Worm (Caenorhabditis elegans): ENCODE measurements around the gene gly-1.

Gene gly-1

ce11 chrII:10895959-10896358 lies 6.0 kb downstream of the gly-1 start:
- peak; percentile 85 for TF ChIP-seq nfya-1 (tag; optimal IDR thresholded peaks at IDR 0.05)
- TF ChIP-seq ceh-30 (tag; optimal IDR thresholded peaks at IDR 0.05) = no peak

- TF ChIP-seq unc-3 (GFP tag; conservative IDR thresholded peaks at IDR 0.05) (no peak), unc-3 (tag; optimal IDR thresholded peaks at IDR 0.05) (no peak), eyg-1 (tag; optimal IDR thresholded peaks at IDR 0.05) (no peak), unc-42 (tag; optimal IDR thresholded peaks at IDR 0.05) (no peak)
These were observed 7.0 kb downstream of the gly-1 start, which contains the start of gene sra-10 for ce11 chrII:10894996-10895395. Gene sra-10, minus strand, starts transcription at chrII:10895096.

- TF ChIP-seq fkh-6 (tag; optimal IDR thresholded peaks at IDR 0.05) = no peak
- no peak for TF ChIP-seq pros-1 (tag; optimal IDR thresholded peaks at IDR 0.05)
- TF ChIP-seq odd-2 (tag; optimal IDR thresholded peaks at IDR 0.05) = no peak
- TF ChIP-seq ahr-1 (tag; optimal IDR thresholded peaks at IDR 0.05) = no peak
- no peak for TF ChIP-seq F13H6.1 (tag; optimal IDR thresholded peaks at IDR 0.05)
- TF ChIP-seq sox-4 (tag; optimal IDR thresholded peaks at IDR 0.05) = no peak
- TF ChIP-seq lin-11 (tag; optimal IDR thresholded peaks at IDR 0.05) = no peak
- TF ChIP-seq nhr-11 (tag; optimal IDR thresholded peaks at IDR 0.05) = no peak
- no peak for TF ChIP-seq ceh-45 (GFP tag; IDR thresholded peaks at IDR 0.05)
These were observed 13.0 kb downstream of the gly-1 start, which contains the start of gene ptr-8 for ce11 chrII:10888979-10889378. Gene ptr-8, plus strand, starts transcription at chrII:10889279.

- TF ChIP-seq elt-2 (tag; optimal IDR thresholded peaks at IDR 0.05) = no peak
- TF ChIP-seq ref-2 (tag; optimal IDR thresholded peaks at IDR 0.05) = no peak
- no peak for TF ChIP-seq eyg-1 (tag; optimal IDR thresholded peaks at IDR 0.05)
- TF ChIP-seq pha-2 (tag; optimal IDR thresholded peaks at IDR 0.05) = no peak
- TF ChIP-seq ceh-31 (tag; optimal IDR thresholded peaks at IDR 0.05) = no peak
- TF ChIP-seq ceh-14 (tag; optimal IDR thresholded peaks at IDR 0.05) = no peak
- TF ChIP-seq dve-1 (tag; optimal IDR thresholded peaks at IDR 0.05) = no peak
These were observed 14.9 kb downstream of the gly-1 start for ce11 chrII:10887097-10887496.

ce11 chrII:10885868-10886514 lies 16.0 kb downstream of the gly-1 start, which contains the start of gene F44F4.3:
Gene F44F4.3, minus strand, starts transcription at chrII:10885918.
- no peak for TF ChIP-seq ama-1 (optimal IDR thresholded peaks at IDR 0.05)

ce11 chrII:10885250-10885649 lies 16.8 kb downstream of the gly-1 start:
- no peak for TF ChIP-seq dve-1 (tag; optimal IDR thresholded peaks at IDR 0.05)
- TF ChIP-seq ceh-9 (tag; optimal IDR thresholded peaks at IDR 0.05) = no peak
- TF ChIP-seq zip-5 (tag; optimal IDR thresholded peaks at IDR 0.05) = no peak
- TF ChIP-seq madf-2 (tag; optimal IDR thresholded peaks at IDR 0.05) = no peak
- no peak for TF ChIP-seq ama-1 (optimal IDR thresholded peaks at IDR 0.05)
- no peak for TF ChIP-seq nhr-232 (tag; optimal IDR thresholded peaks at IDR 0.05)
- no peak for TF ChIP-seq ceh-24 (tag; optimal IDR thresholded peaks at IDR 0.05)
- no peak for TF ChIP-seq tbx-2 (tag; optimal IDR thresholded peaks at IDR 0.05)
- no peak for TF ChIP-seq rnt-1 (tag; optimal IDR thresholded peaks at IDR 0.05)
- TF ChIP-seq ahr-1 (tag; optimal IDR thresholded peaks at IDR 0.05) = no peak
- TF ChIP-seq K09A11.1 (tag; optimal IDR thresholded peaks at IDR 0.05; ENCODE audit: insufficient read depth) = no peak
- TF ChIP-seq ceh-2 (tag; optimal IDR thresholded peaks at IDR 0.05) = no peak
- TF ChIP-seq fkh-10 (GFP tag; optimal IDR thresholded peaks at IDR 0.05) = no peak
- no peak for TF ChIP-seq ceh-30 (tag; optimal IDR thresholded peaks at IDR 0.05)
- no peak for TF ChIP-seq hlh-13 (GFP tag; optimal IDR thresholded peaks at IDR 0.05)

Data from whole organism, late embryonic.